Fruit fly (Drosophila melanogaster) whole organism, adult: ENCODE data around the gene elB.

Experiments used
- CG5204 ChIP-seq: fragments of 200-800 bp; sonication (Bioruptor generic); optimal IDR thresholded peaks from 2 replicates; lab custom pipeline; 2016; ENCODE audit warnings: missing biosample characterization, missing genetic modification characterization
- tj ChIP-seq: fragments of 200-800 bp; sonication (Bioruptor generic); optimal IDR thresholded peaks from 3 replicates; lab custom pipeline; 2017; ENCODE audit warnings: missing biosample characterization, mild to moderate bottlenecking, missing genetic modification characterization, moderate library complexity

- no peak for TF ChIP-seq tj (GFP tag; lab: Kevin White, UChicago)
- no peak for TF ChIP-seq CG5204
These were observed 49.0 kb upstream of the elB start for dm6 chr2L:14458187-14458899.
